Fruit fly (Drosophila melanogaster) whole organism, embryonic: ENCODE results near the gene phr6-4.

Experiments used
- Abd-B ChIP-seq: fragments of 200-800 bp; sonication (Bioruptor generic); optimal IDR thresholded peaks from 2 replicates; lab custom pipeline; 2018; ENCODE audit warnings: missing biosample characterization, mild to moderate bottlenecking, missing genetic modification characterization, moderate library complexity
- CG10147 ChIP-seq: fragments of 200-800 bp; sonication (Bioruptor generic); optimal IDR thresholded peaks from 2 replicates; lab custom pipeline; 2019; ENCODE audit warnings: missing biosample characterization, mild to moderate bottlenecking, missing genetic modification characterization, moderate library complexity
- CG1024 ChIP-seq: fragments of 200-800 bp; sonication (Bioruptor generic); IDR thresholded peaks from 2 replicates; pipeline ENCODE4 v1.3.6; 2022; ENCODE audit warnings: missing biosample characterization, missing genetic modification characterization
- CG10274 ChIP-seq: fragments of 200-800 bp; sonication (Bioruptor generic); optimal IDR thresholded peaks from 3 replicates; lab custom pipeline; 2017; ENCODE audit warnings: missing biosample characterization, mild to moderate bottlenecking, missing genetic modification characterization
- CG11695 ChIP-seq: fragments of 200-800 bp; sonication (Bioruptor generic); IDR thresholded peaks from 3 replicates; pipeline ENCODE4 v1.3.6; 2022; ENCODE audit warnings: missing biosample characterization, missing genetic modification characterization
- CG11696 ChIP-seq: fragments of 200-800 bp; sonication (Bioruptor generic); IDR thresholded peaks from 2 replicates; pipeline ENCODE4 v1.3.6; 2022; ENCODE audit warnings: missing biosample characterization, missing genetic modification characterization
- CG16863 ChIP-seq: fragments of 200-800 bp; sonication (Bioruptor generic); optimal IDR thresholded peaks from 3 replicates; lab custom pipeline; 2016; ENCODE audit warnings: missing biosample characterization, missing genetic modification characterization
- CG17186 ChIP-seq: fragments of 200-800 bp; sonication (Bioruptor generic); optimal IDR thresholded peaks from 3 replicates; lab custom pipeline; 2017; ENCODE audit warnings: missing biosample characterization, missing genetic modification reagents, missing genetic modification characterization
- CG17568 ChIP-seq: fragments of 200-800 bp; sonication (Bioruptor generic); optimal IDR thresholded peaks from 2 replicates; lab custom pipeline; 2018; ENCODE audit warnings: missing biosample characterization, mild to moderate bottlenecking, missing genetic modification characterization, moderate library complexity
- CG17829 ChIP-seq: fragments of 200-800 bp; optimal IDR thresholded peaks from 2 replicates; lab custom pipeline; 2019; ENCODE audit warnings: missing biosample characterization, mild to moderate bottlenecking, missing genetic modification characterization, moderate library complexity
- CG17912 ChIP-seq: fragments of 200-800 bp; sonication (Bioruptor generic); optimal IDR thresholded peaks from 2 replicates; lab custom pipeline; 2018; ENCODE audit warnings: missing biosample characterization, mild to moderate bottlenecking, missing genetic modification characterization
- CG18764 ChIP-seq: fragments of 200-800 bp; sonication (Bioruptor generic); optimal IDR thresholded peaks from 3 replicates; lab custom pipeline; 2016; ENCODE audit warnings: missing biosample characterization, missing genetic modification characterization
- CG2116 ChIP-seq: fragments of 200-800 bp; sonication (Bioruptor generic); optimal IDR thresholded peaks from 3 replicates; lab custom pipeline; 2018; ENCODE audit warnings: missing biosample characterization, mild to moderate bottlenecking, missing genetic modification characterization
- CG2712 ChIP-seq: fragments of 200-800 bp; optimal IDR thresholded peaks from 3 replicates; lab custom pipeline; 2019; ENCODE audit warnings: missing biosample characterization, mild to moderate bottlenecking, missing genetic modification characterization, moderate library complexity
- CG30431 ChIP-seq: fragments of 200-800 bp; sonication (Bioruptor generic); optimal IDR thresholded peaks from 2 replicates; lab custom pipeline; 2017; ENCODE audit warnings: missing biosample characterization, missing genetic modification characterization
- CG32532 ChIP-seq: fragments of 200-800 bp; sonication (Bioruptor generic); IDR thresholded peaks from 2 replicates; pipeline ENCODE4 v1.3.6; 2022; ENCODE audit warnings: missing biosample characterization, missing genetic modification characterization
- CG3281 ChIP-seq: fragments of 200-800 bp; sonication (Bioruptor generic); optimal IDR thresholded peaks from 3 replicates; lab custom pipeline; 2017; ENCODE audit warnings: missing biosample characterization, mild to moderate bottlenecking, missing genetic modification characterization
- CG3407 ChIP-seq: fragments of 200-800 bp; sonication (Bioruptor generic); optimal IDR thresholded peaks from 2 replicates; lab custom pipeline; 2018; ENCODE audit warnings: missing biosample characterization, mild to moderate bottlenecking, missing genetic modification characterization
- CG4854 ChIP-seq: fragments of 200-800 bp; sonication (Bioruptor generic); optimal IDR thresholded peaks from 2 replicates; lab custom pipeline; 2016; ENCODE audit warnings: missing biosample characterization, missing genetic modification characterization, inconsistent platforms
- CG5953 ChIP-seq: fragments of 200-800 bp; sonication (Bioruptor generic); IDR thresholded peaks from 2 replicates; pipeline ENCODE4 v1.3.6; 2022; ENCODE audit warnings: missing biosample characterization, missing genetic modification characterization
- CG6683 ChIP-seq: fragments of 200-800 bp; sonication (Bioruptor generic); optimal IDR thresholded peaks from 2 replicates; lab custom pipeline; 2017; ENCODE audit warnings: missing biosample characterization, mild to moderate bottlenecking, missing genetic modification characterization, missing genetic modification reagents
- CG6854 ChIP-seq: fragments of 200-800 bp; sonication (Bioruptor generic); optimal IDR thresholded peaks from 3 replicates; lab custom pipeline; 2017; ENCODE audit warnings: missing biosample characterization, mild to moderate bottlenecking, missing genetic modification characterization
- CG7271 ChIP-seq: fragments of 200-800 bp; sonication (Bioruptor generic); optimal IDR thresholded peaks from 2 replicates; lab custom pipeline; 2018; ENCODE audit warnings: missing biosample characterization, mild to moderate bottlenecking, missing genetic modification characterization, moderate library complexity
- CG8281 ChIP-seq: fragments of 200-800 bp; sonication (Bioruptor generic); optimal IDR thresholded peaks from 2 replicates; lab custom pipeline; 2018; ENCODE audit warnings: missing biosample characterization, mild to moderate bottlenecking, missing genetic modification characterization, moderate library complexity
- CG9817 ChIP-seq: fragments of 200-800 bp; sonication (Bioruptor generic); optimal IDR thresholded peaks from 2 replicates; lab custom pipeline; 2018; ENCODE audit warnings: missing biosample characterization, mild to moderate bottlenecking, missing genetic modification characterization, moderate library complexity
- CHES-1-like ChIP-seq: fragments of 200-800 bp; sonication (Bioruptor generic); optimal IDR thresholded peaks from 2 replicates; lab custom pipeline; 2016; ENCODE audit warnings: missing biosample characterization, missing genetic modification characterization
- Dll ChIP-seq: fragments of 200-800 bp; sonication (Bioruptor generic); IDR thresholded peaks from 4 replicates; pipeline ENCODE4 v1.3.6; 2022; ENCODE audit warnings: missing biosample characterization, missing genetic modification characterization; ENCODE audit not compliant: partially characterized antibody
- Doc2 ChIP-seq: fragments of 200-800 bp; sonication (Bioruptor generic); IDR thresholded peaks from 2 replicates; pipeline ENCODE4 v1.3.6; 2022; ENCODE audit warnings: missing biosample characterization, missing genetic modification characterization
- E2f2 ChIP-seq: fragments of 200-800 bp; sonication (Bioruptor generic); IDR thresholded peaks from 2 replicates; pipeline ENCODE4 v1.3.6; 2022; ENCODE audit warnings: missing biosample characterization, missing genetic modification characterization
- Fer2 ChIP-seq: fragments of 200-800 bp; sonication (Bioruptor generic); optimal IDR thresholded peaks from 2 replicates; lab custom pipeline; 2018; ENCODE audit warnings: missing biosample characterization, mild to moderate bottlenecking, missing genetic modification characterization, moderate library complexity
- Hr39 ChIP-seq: fragments of >200 bp; optimal IDR thresholded peaks from 2 replicates; lab custom pipeline; 2017
- Lhr ChIP-seq: fragments of 200-800 bp; sonication (Bioruptor generic); optimal IDR thresholded peaks from 3 replicates; lab custom pipeline; 2017; ENCODE audit warnings: mild to moderate bottlenecking, missing biosample characterization, missing genetic modification reagents, missing genetic modification characterization
- Med ChIP-seq: fragments of 200-800 bp; sonication (Bioruptor generic); peaks from one replicate; lab custom pipeline; 2016; ENCODE audit warnings: missing biosample characterization, missing genetic modification characterization, mild to moderate bottlenecking, inconsistent platforms, moderate library complexity
- ac ChIP-seq: fragments of 200-800 bp; sonication (Bioruptor generic); optimal IDR thresholded peaks from 3 replicates; lab custom pipeline; 2017; ENCODE audit warnings: missing biosample characterization, mild to moderate bottlenecking, missing genetic modification characterization
- az2 ChIP-seq: fragments of 200-800 bp; sonication (Bioruptor generic); optimal IDR thresholded peaks from 3 replicates; lab custom pipeline; 2016; ENCODE audit warnings: missing biosample characterization, missing genetic modification characterization
- bab2 ChIP-seq: fragments of 200-800 bp; sonication (Bioruptor generic); optimal IDR thresholded peaks from 2 replicates; lab custom pipeline; 2016; ENCODE audit warnings: missing biosample characterization, missing genetic modification characterization
- btn ChIP-seq: fragments of 200-800 bp; sonication (Bioruptor generic); optimal IDR thresholded peaks from 2 replicates; lab custom pipeline; 2016; ENCODE audit warnings: missing biosample characterization, missing genetic modification characterization
- croc ChIP-seq: fragments of 200-800 bp; sonication (Bioruptor generic); conservative IDR thresholded peaks from 3 replicates; pipeline ENCODE4 v1.3.6; 2022; ENCODE audit warnings: missing biosample characterization, missing genetic modification characterization
- da ChIP-seq: fragments of 200-800 bp; sonication (Bioruptor generic); optimal IDR thresholded peaks from 2 replicates; lab custom pipeline; 2016; ENCODE audit warnings: missing biosample characterization, missing genetic modification characterization
- danr ChIP-seq: fragments of 200-800 bp; sonication (Bioruptor generic); IDR thresholded peaks from 2 replicates; pipeline ENCODE4 v1.3.6; 2022; ENCODE audit warnings: missing biosample characterization, missing genetic modification characterization
- esg ChIP-seq: fragments of 200-800 bp; sonication (Bioruptor generic); conservative IDR thresholded peaks from 2 replicates; pipeline ENCODE4 v1.3.6; 2022; ENCODE audit warnings: missing biosample characterization, missing genetic modification characterization
- fru ChIP-seq: fragments of >200 bp; optimal IDR thresholded peaks from 2 replicates; lab custom pipeline; 2017
- gcm2 ChIP-seq: fragments of 200-800 bp; sonication (Bioruptor generic); optimal IDR thresholded peaks from 2 replicates; lab custom pipeline; 2016; ENCODE audit warnings: missing biosample characterization, missing genetic modification characterization
- gt ChIP-seq: fragments of 200-800 bp; sonication (Bioruptor generic); IDR thresholded peaks from 2 replicates; pipeline ENCODE4 v1.3.6; 2022; ENCODE audit warnings: missing biosample characterization, missing genetic modification characterization
- ken ChIP-seq: fragments of 200-800 bp; sonication (Bioruptor generic); IDR thresholded peaks from 3 replicates; pipeline ENCODE4 v1.3.6; 2022; ENCODE audit warnings: missing biosample characterization, missing genetic modification characterization
- lmd ChIP-seq: fragments of 200-800 bp; sonication (Bioruptor generic); IDR thresholded peaks from 2 replicates; pipeline ENCODE4 v1.3.6; 2022; ENCODE audit warnings: missing biosample characterization, missing genetic modification characterization
- mirr ChIP-seq: fragments of 200-800 bp; sonication (Bioruptor generic); optimal IDR thresholded peaks from 3 replicates; lab custom pipeline; 2018; ENCODE audit warnings: missing biosample characterization, mild to moderate bottlenecking, missing genetic modification characterization
- pfk ChIP-seq: fragments of 200-800 bp; sonication (Bioruptor generic); optimal IDR thresholded peaks from 2 replicates; lab custom pipeline; 2018; ENCODE audit warnings: missing biosample characterization, mild to moderate bottlenecking, missing genetic modification characterization, moderate library complexity
- salm ChIP-seq: fragments of 200-800 bp; sonication (Bioruptor generic); optimal IDR thresholded peaks from 2 replicates; lab custom pipeline; 2018; ENCODE audit warnings: missing biosample characterization, mild to moderate bottlenecking, missing genetic modification characterization
- schlank ChIP-seq: fragments of 200-800 bp; sonication (Bioruptor generic); optimal IDR thresholded peaks from 2 replicates; lab custom pipeline; 2018; ENCODE audit warnings: missing biosample characterization, mild to moderate bottlenecking, missing genetic modification characterization
- sd ChIP-seq: fragments of 200-800 bp; sonication (Bioruptor generic); optimal IDR thresholded peaks from 3 replicates; lab custom pipeline; 2018; ENCODE audit warnings: missing biosample characterization, mild to moderate bottlenecking, missing genetic modification characterization, moderate library complexity
- ttk ChIP-seq: fragments of 200-800 bp; sonication (Bioruptor generic); IDR thresholded peaks from 2 replicates; pipeline ENCODE4 v2.1.2; 2022; ENCODE audit warnings: missing biosample characterization, missing genetic modification characterization
- wor ChIP-seq: fragments of 200-800 bp; sonication (Bioruptor generic); IDR thresholded peaks from 2 replicates; pipeline ENCODE4 v1.3.6; 2022; ENCODE audit warnings: missing biosample characterization, missing genetic modification characterization

Gene phr6-4

DNA sequence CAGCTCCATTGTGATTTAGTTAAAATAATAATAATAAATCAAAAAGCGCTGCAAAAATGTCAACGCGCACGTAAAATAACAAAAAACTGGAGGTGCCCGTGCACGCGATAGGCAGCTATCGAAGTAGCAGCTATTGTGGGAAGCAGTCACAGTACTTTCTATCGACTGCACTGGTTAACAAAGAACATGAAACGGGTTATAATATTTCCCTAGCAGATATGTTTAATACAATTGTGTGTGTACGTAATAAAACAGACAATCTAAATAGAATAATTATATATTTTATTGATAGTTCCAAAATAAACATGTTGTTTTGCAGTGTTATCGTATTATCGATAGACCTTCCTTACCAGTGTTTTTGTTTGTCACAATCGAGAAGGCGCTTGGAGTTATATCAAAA lies 30.3 kb upstream of the phr6-4 start, which contains the start of the genes CG31678 and IKKepsilon (continued):
- no peak for TF ChIP-seq CG7271 (tag; lab: Kevin White, UChicago)
- TF ChIP-seq CG11696 = no peak
- TF ChIP-seq esg (GFP tag; lab: Robert Waterston, UW) = peak; percentile 58
- no peak for TF ChIP-seq Hr39 (lab: Kevin White, UChicago)
- TF ChIP-seq az2 (GFP tag; lab: Kevin White, UChicago) = peak; percentile 33
- TF ChIP-seq pfk = no peak
- peak; percentile 63 for TF ChIP-seq CG17829 (tag; lab: Kevin White, UChicago)
- no peak for TF ChIP-seq CG32532 (GFP tag; lab: Robert Waterston, UW)
- TF ChIP-seq CG17568 = no peak
- no peak for TF ChIP-seq CG5953 (GFP tag; lab: Robert Waterston, UW)
- TF ChIP-seq btn (GFP tag; lab: Kevin White, UChicago) = no peak
- no peak for TF ChIP-seq CG3281
- TF ChIP-seq CG3407 (GFP tag; lab: Kevin White, UChicago) = no peak
- no peak for TF ChIP-seq CG4854 (GFP tag; lab: Kevin White, UChicago)
- TF ChIP-seq Fer2 (tag; lab: Kevin White, UChicago) = no peak
- no peak for TF ChIP-seq mirr (GFP tag; lab: Kevin White, UChicago)
- TF ChIP-seq wor = no peak
- TF ChIP-seq sd (tag; lab: Kevin White, UChicago) = no peak
- TF ChIP-seq CG17912 (GFP tag; lab: Kevin White, UChicago) = no peak
- TF ChIP-seq da = no peak
- TF ChIP-seq CG1024 (GFP tag; lab: Robert Waterston, UW) = no peak
- TF ChIP-seq bab2 (GFP tag; lab: Kevin White, UChicago) = no peak
- TF ChIP-seq CG30431 = no peak
- no peak for TF ChIP-seq Abd-B (GFP tag; lab: Kevin White, UChicago)
- no peak for TF ChIP-seq CG8281
- no peak for TF ChIP-seq ttk (GFP tag; lab: Robert Waterston, UW)
- no peak for TF ChIP-seq Doc2 (GFP tag; lab: Robert Waterston, UW)
- TF ChIP-seq gcm2 = no peak
- TF ChIP-seq gt (GFP tag; lab: Robert Waterston, UW) = no peak
- no peak for TF ChIP-seq CG6854
- TF ChIP-seq ac (GFP tag; lab: Kevin White, UChicago) = no peak
- TF ChIP-seq CG10147 = peak; percentile 29
- peak; percentile 78 for TF ChIP-seq CG17186
- peak; percentile 91 for TF ChIP-seq Dll (GFP tag; lab: Robert Waterston, UW)
- no peak for TF ChIP-seq CG9817
- no peak for TF ChIP-seq CG6683 (GFP tag; lab: Kevin White, UChicago)
- no peak for TF ChIP-seq danr (GFP tag; lab: Robert Waterston, UW)
- TF ChIP-seq schlank (tag; lab: Kevin White, UChicago) = no peak
- no peak for TF ChIP-seq CG10274
- TF ChIP-seq ken (GFP tag; lab: Robert Waterston, UW) = no peak
- no peak for TF ChIP-seq CG11695 (GFP tag; lab: Robert Waterston, UW)
- peak; percentile 86 for TF ChIP-seq CG2116
- TF ChIP-seq E2f2 = peak; percentile 49
- TF ChIP-seq CG16863 (GFP tag; lab: Kevin White, UChicago) = no peak
- TF ChIP-seq CHES-1-like (GFP tag; lab: Kevin White, UChicago) = no peak
- TF ChIP-seq lmd (GFP tag; lab: Robert Waterston, UW) = no peak; the same call in 1 of the 2 replicates
- peak; percentile 58 for TF ChIP-seq CG2712 (tag; lab: Kevin White, UChicago)
- TF ChIP-seq Med (GFP tag; lab: Kevin White, UChicago) = peak; percentile 76
- TF ChIP-seq salm = no peak
- no peak for TF ChIP-seq croc (GFP tag; lab: Robert Waterston, UW)
- TF ChIP-seq fru (lab: Kevin White, UChicago) = no peak
- no peak for TF ChIP-seq Lhr (GFP tag; lab: Kevin White, UChicago)
- TF ChIP-seq CG18764 (GFP tag; lab: Kevin White, UChicago) = no peak
